Fruit fly (Drosophila melanogaster): Measurements from ENCODE around the gene LysX.

The LysX gene

dm6 chr3L:1195202-1195601, at the start of gene LysX:
LysX (minus strand) TSS chr3L:1195302.
- TF ChIP-seq Hr78 (GFP tag; optimal IDR thresholded peaks at IDR 0.05): no peak
- TF ChIP-seq br (GFP tag; optimal IDR thresholded peaks at IDR 0.05): no peak
- no peak for TF ChIP-seq h (GFP tag; optimal IDR thresholded peaks at IDR 0.05)

DNA sequence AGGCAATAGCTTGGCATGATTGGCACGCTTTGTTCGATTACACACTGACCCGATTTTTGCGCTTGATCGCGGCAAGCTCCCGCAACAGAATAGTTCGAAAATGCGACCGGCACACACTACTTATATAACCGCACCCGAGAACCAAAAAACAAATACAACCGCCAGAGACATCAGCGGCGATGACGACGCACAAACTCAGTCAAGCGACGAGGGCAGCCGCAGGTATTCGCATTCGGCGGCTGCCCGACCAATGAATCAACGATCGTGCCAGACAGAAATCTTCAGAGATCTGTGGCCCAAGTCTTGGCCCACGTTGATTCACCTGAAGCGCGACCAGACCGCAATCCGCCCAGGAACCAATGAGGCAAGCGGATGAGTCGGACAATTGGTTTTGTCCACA, 43.1 kb upstream of the LysX start, which contains the start of gene CG9192:
TSS of gene CG9192 (minus strand) at position 101 of the 400 bp plus-strand sequence.
- no peak for TF ChIP-seq Vsx2 (GFP tag; optimal IDR thresholded peaks at IDR 0.05; ENCODE audit: partially characterized antibody)
- TF ChIP-seq dl (GFP tag; optimal IDR thresholded peaks at IDR 0.05; ENCODE audit: insufficient read depth in 1 of 2, partially characterized antibody in 2 of 2): no peak

- TF ChIP-seq dmrt93B (GFP tag; optimal IDR thresholded peaks at IDR 0.05) (no peak), rgr (GFP tag; optimal IDR thresholded peaks at IDR 0.05) (no peak), sv (GFP tag; optimal IDR thresholded peaks at IDR 0.05) (no peak)
Observed at dm6 chr3L:1235426-1235825, 40.3 kb upstream of the LysX start, which contains the start of gene galene. galene (plus strand) TSS chr3L:1235726.

DNA sequence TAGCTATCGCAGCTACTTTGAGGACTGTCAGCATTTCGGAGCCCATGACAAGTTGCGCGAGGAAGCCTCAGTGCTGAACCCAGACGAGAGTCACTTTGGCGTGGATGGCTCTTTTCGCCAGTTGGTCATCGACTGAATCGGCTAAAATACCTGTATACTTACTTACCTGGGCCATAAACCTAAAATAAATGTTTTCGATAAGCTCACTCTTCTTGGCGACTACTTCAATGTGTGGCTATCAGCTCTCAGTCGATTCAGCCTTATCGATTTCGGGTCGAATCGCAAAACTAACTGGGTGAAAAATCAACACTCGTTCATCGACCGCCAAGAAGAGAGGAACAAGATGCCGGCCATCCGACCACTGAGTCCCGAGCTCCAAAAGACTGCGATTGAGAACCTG, 38.7 kb upstream of the LysX start, which contains the start of gene CG33966:
TSS of gene CG33966 (plus strand) at position 301 of the 400 bp plus-strand sequence.
- no peak for TF ChIP-seq CG9705 (GFP tag; optimal IDR thresholded peaks at IDR 0.05)
- no peak for TF ChIP-seq Abd-B (GFP tag; optimal IDR thresholded peaks at IDR 0.05)
- TF ChIP-seq Dfd (GFP tag; optimal IDR thresholded peaks at IDR 0.05): no peak

DNA sequence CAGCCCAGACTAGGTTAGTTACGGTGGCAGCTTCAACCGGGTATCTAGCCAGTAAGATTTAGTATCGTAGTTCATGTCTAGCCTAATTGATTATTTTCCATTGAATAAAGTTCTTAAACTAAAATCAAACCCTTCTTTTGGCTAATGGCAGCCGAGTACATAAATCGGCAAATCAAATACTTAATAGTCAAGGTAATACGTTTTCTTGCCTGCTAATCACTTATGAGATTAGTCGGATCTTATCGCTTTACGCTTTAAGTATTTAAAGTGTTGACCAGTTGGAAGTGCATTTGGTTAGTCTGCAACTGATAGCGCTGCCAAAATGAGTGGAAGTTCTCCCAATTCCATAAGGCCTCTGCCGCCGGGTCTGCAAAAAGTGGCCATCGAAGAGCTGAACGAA, 37.5 kb upstream of the LysX start, which contains the start of gene CG33965:
TSS of gene CG33965 (plus strand) at position 301 of the 400 bp plus-strand sequence.
- no peak for TF ChIP-seq Vsx2 (GFP tag; optimal IDR thresholded peaks at IDR 0.05; ENCODE audit: partially characterized antibody)
- TF ChIP-seq Mio (GFP tag; optimal IDR thresholded peaks at IDR 0.05): no peak
- TF ChIP-seq Myc (optimal IDR thresholded peaks at IDR 0.05): no peak
- TF ChIP-seq sv (GFP tag; optimal IDR thresholded peaks at IDR 0.05): no peak
- no peak for TF ChIP-seq rgr (GFP tag; optimal IDR thresholded peaks at IDR 0.05)
- TF ChIP-seq fru (GFP tag; optimal IDR thresholded peaks at IDR 0.05): no peak

DNA sequence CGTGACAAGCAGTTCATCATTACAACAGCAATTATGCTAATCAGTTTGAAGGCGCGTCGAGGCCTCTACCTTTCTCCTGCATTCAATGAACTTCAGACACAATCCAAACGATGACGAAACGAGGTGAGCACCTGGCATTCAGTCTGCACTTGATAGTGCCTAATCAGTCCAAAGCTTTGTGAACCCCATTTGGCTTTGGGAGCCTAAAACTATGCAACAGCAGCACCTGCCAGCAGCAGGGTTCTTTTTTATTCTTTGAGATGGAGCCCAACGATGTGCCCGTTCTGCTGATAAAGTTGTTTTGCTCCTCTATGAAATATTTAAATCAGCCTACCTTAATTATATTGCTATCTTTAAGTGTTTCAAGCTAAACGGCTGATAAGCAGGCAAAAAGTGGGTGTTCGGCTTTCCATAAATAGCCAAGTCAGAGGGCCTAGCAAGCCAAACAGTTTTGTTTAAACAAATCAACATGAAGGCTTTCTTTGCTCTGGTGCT, 32.2 kb upstream of the LysX start, which contains the start of gene LysS:
TSS of gene LysS (plus strand) at position 445 of the 495 bp plus-strand sequence.
- TF ChIP-seq HLH106 (tag; optimal IDR thresholded peaks at IDR 0.05) (no peak), Rel (GFP tag; optimal IDR thresholded peaks at IDR 0.05) (no peak), Rel (tag; optimal IDR thresholded peaks at IDR 0.05) (peak; percentile 91)

DNA sequence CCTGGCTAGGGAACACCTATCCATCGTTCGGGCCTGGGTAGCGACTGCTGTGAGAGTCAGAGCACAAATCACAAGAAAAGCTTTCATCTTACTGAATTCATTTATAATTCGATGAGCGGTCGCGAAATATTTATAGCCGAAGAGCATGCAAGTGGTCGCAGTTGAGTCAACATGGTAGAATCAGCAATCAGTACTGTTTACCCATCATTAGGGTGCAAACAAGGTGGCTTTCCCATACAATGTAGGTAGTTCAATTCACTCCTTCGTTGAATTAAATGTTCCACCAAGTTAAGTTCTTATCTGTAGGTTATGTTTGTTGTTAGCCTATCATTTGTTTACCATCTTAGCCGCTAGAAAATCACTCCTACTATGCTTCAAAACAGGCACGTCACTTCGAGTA, 23.5 kb upstream of the LysX start, which contains the start of gene LysP:
TSS of gene LysP (minus strand) at position 101 of the 400 bp plus-strand sequence.
- no peak for TF ChIP-seq tai (GFP tag; optimal IDR thresholded peaks at IDR 0.05)
- TF ChIP-seq h (GFP tag; optimal IDR thresholded peaks at IDR 0.05): peak; percentile 4
- TF ChIP-seq foxo (GFP tag; optimal IDR thresholded peaks at IDR 0.05): peak in 1 of 2 experiments; percentile 3

DNA sequence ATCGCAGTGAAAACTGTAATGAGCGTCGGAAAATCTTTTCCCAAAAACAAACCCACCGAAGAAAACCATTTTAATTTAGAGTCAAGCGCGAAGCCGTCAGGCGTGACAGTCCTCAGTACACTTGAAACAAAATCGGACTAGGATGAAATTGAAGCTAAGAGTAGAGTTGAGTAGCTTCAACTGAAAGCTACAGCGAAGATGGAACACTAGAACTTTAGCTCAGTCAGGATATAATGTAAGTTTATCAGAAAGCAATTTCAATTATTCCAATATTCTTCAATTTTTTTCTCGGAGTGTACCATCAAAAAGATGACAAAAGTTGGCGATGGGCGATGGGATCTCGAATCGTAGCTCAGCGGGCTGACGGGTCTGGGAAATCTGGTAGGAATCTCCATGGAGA, 21.4 kb upstream of the LysX start:
- TF ChIP-seq Mio (GFP tag; optimal IDR thresholded peaks at IDR 0.05) (no peak), Sp1 (GFP tag; optimal IDR thresholded peaks at IDR 0.05) (no peak), CrebA (GFP tag; optimal IDR thresholded peaks at IDR 0.05; ENCODE audit: borderline replicate concordance) (no peak), fru (GFP tag; optimal IDR thresholded peaks at IDR 0.05) (no peak), pan (optimal IDR thresholded peaks at IDR 0.05) (no peak), br (GFP tag; optimal IDR thresholded peaks at IDR 0.05) (no peak), Jra (GFP tag; optimal IDR thresholded peaks at IDR 0.05) (no peak), woc (GFP tag; optimal IDR thresholded peaks at IDR 0.05) (no peak), jim (GFP tag; optimal IDR thresholded peaks at IDR 0.05) (no peak), foxo (GFP tag; optimal IDR thresholded peaks at IDR 0.05) (no peak)
